Fruit fly (Drosophila melanogaster) whole organism, embryonic: Measurements from ENCODE around the gene CG44037.

Experiments
- ATbp ChIP-seq: fragments of 200-800 bp; sonication (Bioruptor generic); optimal IDR thresholded peaks from 2 replicates; lab custom pipeline; 2017; ENCODE audit warnings: missing biosample characterization, mild to moderate bottlenecking, missing genetic modification characterization, missing genetic modification reagents
- Antp ChIP-seq: fragments of 200-800 bp; sonication (Bioruptor generic); optimal IDR thresholded peaks from 3 replicates; lab custom pipeline; 2016; ENCODE audit warnings: missing biosample characterization, missing genetic modification characterization
- Bgb ChIP-seq: fragments of 200-800 bp; sonication (Bioruptor generic); IDR thresholded peaks from 2 replicates; pipeline ENCODE4 v1.3.6; 2022; ENCODE audit warnings: missing biosample characterization, missing genetic modification characterization; ENCODE audit not compliant: partially characterized antibody
- CG10565 ChIP-seq: fragments of 200-800 bp; sonication (Bioruptor generic); optimal IDR thresholded peaks from 3 replicates; lab custom pipeline; 2016; ENCODE audit warnings: missing biosample characterization, mild to moderate bottlenecking, missing genetic modification characterization
- CG12219 ChIP-seq: fragments of 200-800 bp; sonication (Bioruptor generic); optimal IDR thresholded peaks from 3 replicates; lab custom pipeline; 2018; ENCODE audit warnings: missing biosample characterization, mild to moderate bottlenecking, missing genetic modification characterization
- CG13894 ChIP-seq: fragments of 200-800 bp; sonication (Bioruptor generic); optimal IDR thresholded peaks from 3 replicates; lab custom pipeline; 2018; ENCODE audit warnings: missing biosample characterization, mild to moderate bottlenecking, missing genetic modification characterization, moderate library complexity
- CG14710 ChIP-seq: fragments of 200-800 bp; sonication (Bioruptor generic); optimal IDR thresholded peaks from 3 replicates; lab custom pipeline; 2019; ENCODE audit warnings: missing biosample characterization, mild to moderate bottlenecking, missing genetic modification characterization, moderate library complexity
- CG16815 ChIP-seq: fragments of 200-800 bp; sonication (Bioruptor generic); optimal IDR thresholded peaks from 3 replicates; lab custom pipeline; 2017; ENCODE audit warnings: missing biosample characterization, mild to moderate bottlenecking, missing genetic modification characterization
- CG1792 ChIP-seq: fragments of 200-800 bp; sonication (Bioruptor generic); optimal IDR thresholded peaks from 2 replicates; lab custom pipeline; 2016; ENCODE audit warnings: missing biosample characterization, missing genetic modification characterization
- CG1832 ChIP-seq: fragments of 200-800 bp; sonication (Bioruptor generic); optimal IDR thresholded peaks from 2 replicates; lab custom pipeline; 2017; ENCODE audit warnings: missing biosample characterization, mild to moderate bottlenecking, missing genetic modification characterization, inconsistent platforms
- CG18764 ChIP-seq: fragments of 200-800 bp; sonication (Bioruptor generic); optimal IDR thresholded peaks from 3 replicates; lab custom pipeline; 2016; ENCODE audit warnings: missing biosample characterization, missing genetic modification characterization
- CG2199 ChIP-seq: fragments of 200-800 bp; sonication (Bioruptor generic); IDR thresholded peaks from 3 replicates; pipeline ENCODE4 v1.3.6; 2022; ENCODE audit warnings: missing biosample characterization, missing genetic modification characterization
- CG30020 ChIP-seq: fragments of 200-800 bp; optimal IDR thresholded peaks from 2 replicates; lab custom pipeline; 2019; ENCODE audit warnings: missing biosample characterization, mild to moderate bottlenecking, missing genetic modification characterization, moderate library complexity
- CG34376 ChIP-seq: fragments of 200-800 bp; sonication (Bioruptor generic); optimal IDR thresholded peaks from 2 replicates; lab custom pipeline; 2018; ENCODE audit warnings: missing biosample characterization, mild to moderate bottlenecking, missing genetic modification characterization
- CG3995 ChIP-seq: fragments of 200-800 bp; sonication (Bioruptor generic); optimal IDR thresholded peaks from 3 replicates; lab custom pipeline; 2016; ENCODE audit warnings: missing biosample characterization, missing genetic modification characterization
- CG42726 ChIP-seq: fragments of 200-800 bp; sonication (Bioruptor generic); IDR thresholded peaks from 2 replicates; pipeline ENCODE4 v1.3.6; 2022; ENCODE audit warnings: missing biosample characterization, missing genetic modification characterization; ENCODE audit not compliant: partially characterized antibody
- CG4282 ChIP-seq: fragments of 200-800 bp; sonication (Bioruptor generic); optimal IDR thresholded peaks from 2 replicates; lab custom pipeline; 2016; ENCODE audit warnings: missing biosample characterization, missing genetic modification characterization
- CG6765 ChIP-seq: fragments of 200-800 bp; sonication (Bioruptor generic); optimal IDR thresholded peaks from 3 replicates; lab custom pipeline; 2017; ENCODE audit warnings: missing biosample characterization, mild to moderate bottlenecking, missing genetic modification characterization
- CG7271 ChIP-seq: fragments of 200-800 bp; sonication (Bioruptor generic); optimal IDR thresholded peaks from 2 replicates; lab custom pipeline; 2018; ENCODE audit warnings: missing biosample characterization, mild to moderate bottlenecking, missing genetic modification characterization, moderate library complexity
- CG7839 ChIP-seq: fragments of 200-800 bp; sonication (Bioruptor generic); optimal IDR thresholded peaks from 3 replicates; lab custom pipeline; 2018; ENCODE audit warnings: missing biosample characterization, mild to moderate bottlenecking, missing genetic modification characterization, moderate library complexity
- CG7963 ChIP-seq: fragments of 200-800 bp; sonication (Bioruptor generic); IDR thresholded peaks from 3 replicates; pipeline ENCODE4 v1.3.6; 2022; ENCODE audit warnings: missing biosample characterization, missing genetic modification characterization; ENCODE audit not compliant: partially characterized antibody
- CG8924 ChIP-seq: fragments of 200-800 bp; optimal IDR thresholded peaks from 3 replicates; lab custom pipeline; 2019; ENCODE audit warnings: missing biosample characterization, mild to moderate bottlenecking, missing genetic modification characterization, moderate library complexity
- Fer3 ChIP-seq: fragments of 200-800 bp; sonication (Bioruptor generic); optimal IDR thresholded peaks from 2 replicates; lab custom pipeline; 2018; ENCODE audit warnings: missing biosample characterization, mild to moderate bottlenecking, missing genetic modification characterization, moderate library complexity
- Gug ChIP-seq: fragments of 200-800 bp; sonication (Bioruptor generic); IDR thresholded peaks from 4 replicates; pipeline ENCODE4 v1.3.6; 2022; ENCODE audit warnings: missing biosample characterization, missing genetic modification characterization
- Hr78 ChIP-seq, 2 experiments: fragments of 200-800 bp in 1 of 2; fragments of >200 bp in 1 of 2; sonication (Bioruptor generic) in 1 of 2; optimal IDR thresholded peaks; 2 replicates each; lab custom pipeline; 2017 to 2019; ENCODE audit warnings: missing biosample characterization in 2 of 2, missing genetic modification characterization in 2 of 2, mild to moderate bottlenecking in 1 of 2, moderate library complexity in 1 of 2
- Lim3 ChIP-seq: fragments of 200-800 bp; sonication (Bioruptor generic); IDR thresholded peaks from 2 replicates; pipeline ENCODE4 v1.3.6; 2022; ENCODE audit warnings: missing biosample characterization, missing genetic modification characterization
- Nf-YA ChIP-seq: fragments of 200-800 bp; sonication (Bioruptor generic); IDR thresholded peaks from 2 replicates; pipeline ENCODE4 v1.3.6; 2022; ENCODE audit warnings: missing biosample characterization, missing genetic modification characterization
- Nf-YC ChIP-seq: fragments of 200-800 bp; optimal IDR thresholded peaks from 3 replicates; lab custom pipeline; 2019; ENCODE audit warnings: missing biosample characterization, mild to moderate bottlenecking, missing genetic modification characterization, moderate library complexity
- Ravus ChIP-seq: fragments of 200-800 bp; sonication (Bioruptor generic); IDR thresholded peaks from 2 replicates; pipeline ENCODE4 v1.3.6; 2022; ENCODE audit warnings: missing biosample characterization, missing genetic modification characterization
- Trl ChIP-seq, 3 experiments: fragments of >200 bp in 2 of 3; fragments of 200-800 bp in 1 of 3; sonication (Bioruptor generic) in 1 of 3; optimal IDR thresholded peaks; 2 replicates in 1 of 3; 3 replicates in 2 of 3; lab custom pipeline; 2016 to 2017; ENCODE audit warnings: missing biosample characterization in 1 of 3, missing genetic modification characterization in 1 of 3
- Vsx1 ChIP-seq: fragments of 200-800 bp; sonication (Bioruptor generic); optimal IDR thresholded peaks from 2 replicates; lab custom pipeline; 2017; ENCODE audit warnings: missing biosample characterization, mild to moderate bottlenecking, missing genetic modification characterization, missing genetic modification reagents
- ab ChIP-seq: fragments of 200-800 bp; sonication (Bioruptor generic); optimal IDR thresholded peaks from 2 replicates; lab custom pipeline; 2016; ENCODE audit warnings: missing biosample characterization, missing genetic modification characterization
- cg ChIP-seq: fragments of 200-800 bp; sonication (Bioruptor generic); optimal IDR thresholded peaks from 3 replicates; lab custom pipeline; 2019; ENCODE audit warnings: missing biosample characterization, mild to moderate bottlenecking, missing genetic modification characterization, moderate library complexity
- chinmo ChIP-seq: fragments of 200-800 bp; sonication (Bioruptor generic); IDR thresholded peaks from 4 replicates; pipeline ENCODE4 v1.3.6; 2022; ENCODE audit warnings: missing biosample characterization, missing genetic modification characterization; ENCODE audit not compliant: partially characterized antibody
- chm ChIP-seq: fragments of 200-800 bp; sonication (Bioruptor generic); IDR thresholded peaks from 2 replicates; pipeline ENCODE4 v1.3.6; 2022; ENCODE audit warnings: missing biosample characterization, missing genetic modification characterization
- ci ChIP-seq: fragments of 200-800 bp; sonication (Bioruptor generic); IDR thresholded peaks from 3 replicates; pipeline ENCODE4 v1.3.6; 2022; ENCODE audit warnings: missing biosample characterization, missing genetic modification characterization
- crol ChIP-seq: fragments of 200-800 bp; sonication (Bioruptor generic); IDR thresholded peaks from 2 replicates; pipeline ENCODE4 v1.3.6; 2022; ENCODE audit warnings: missing biosample characterization, missing genetic modification characterization
- crp ChIP-seq, 2 experiments: fragments of 200-800 bp; sonication (Bioruptor generic); optimal IDR thresholded peaks; 2 replicates in 1 of 2; 3 replicates in 1 of 2; lab custom pipeline; 2017; ENCODE audit warnings: missing biosample characterization in 2 of 2, missing genetic modification characterization in 2 of 2, mild to moderate bottlenecking in 1 of 2, moderate library complexity in 1 of 2
- dm ChIP-seq: fragments of 200-800 bp; sonication (Bioruptor generic); optimal IDR thresholded peaks from 3 replicates; lab custom pipeline; 2016; ENCODE audit warnings: missing biosample characterization, missing genetic modification characterization
- esg ChIP-seq: fragments of 200-800 bp; sonication (Bioruptor generic); conservative IDR thresholded peaks from 2 replicates; pipeline ENCODE4 v1.3.6; 2022; ENCODE audit warnings: missing biosample characterization, missing genetic modification characterization
- exex ChIP-seq: fragments of 200-800 bp; sonication (Bioruptor generic); optimal IDR thresholded peaks from 4 replicates; lab custom pipeline; 2018; ENCODE audit warnings: missing biosample characterization, mild to moderate bottlenecking, missing genetic modification characterization, moderate library complexity
- jing ChIP-seq: fragments of 200-800 bp; sonication (Bioruptor generic); optimal IDR thresholded peaks from 2 replicates; lab custom pipeline; 2018; ENCODE audit warnings: missing biosample characterization, mild to moderate bottlenecking, missing genetic modification characterization
- onecut ChIP-seq: fragments of 200-800 bp; sonication (Bioruptor generic); IDR thresholded peaks from 2 replicates; pipeline ENCODE4 v1.3.6; 2022; ENCODE audit warnings: missing biosample characterization, missing genetic modification characterization
- pum ChIP-seq: fragments of 200-800 bp; sonication (Bioruptor generic); optimal IDR thresholded peaks from 2 replicates; lab custom pipeline; 2016; ENCODE audit warnings: missing biosample characterization, missing genetic modification characterization
- sens ChIP-seq: fragments of 200-800 bp; sonication (Bioruptor generic); peaks from one replicate; lab custom pipeline; 2016; ENCODE audit warnings: missing biosample characterization, missing genetic modification characterization
- seq ChIP-seq: fragments of 200-800 bp; sonication (Bioruptor generic); IDR thresholded peaks from 2 replicates; pipeline ENCODE4 v1.3.6; 2022; ENCODE audit warnings: missing biosample characterization, missing genetic modification characterization
- sima ChIP-seq: fragments of 200-800 bp; sonication (Bioruptor generic); optimal IDR thresholded peaks from 2 replicates; lab custom pipeline; 2016; ENCODE audit warnings: missing biosample characterization, missing genetic modification characterization
- tin ChIP-seq: fragments of 200-800 bp; sonication (Bioruptor generic); optimal IDR thresholded peaks from 3 replicates; lab custom pipeline; 2016; ENCODE audit warnings: missing biosample characterization, missing genetic modification characterization
- unpg ChIP-seq: fragments of 200-800 bp; sonication (Bioruptor generic); optimal IDR thresholded peaks from 3 replicates; lab custom pipeline; 2018; ENCODE audit warnings: missing biosample characterization, mild to moderate bottlenecking, missing genetic modification characterization, moderate library complexity

Gene CG44037

dm6 chr3R:12244468-12245060 lies 14.0 kb upstream of the CG44037 start (continued):
- TF ChIP-seq sens (GFP tag; lab: Kevin White, UChicago) (peak; percentile 51), tin (GFP tag; lab: Kevin White, UChicago) (no peak), pum (GFP tag; lab: Kevin White, UChicago) (no peak), Trl (optimal IDR thresholded peaks at IDR 0.05; lab: Kevin White, UChicago) (peak; percentile 59 to 69), Trl (GFP tag; optimal IDR thresholded peaks at IDR 0.05; lab: Kevin White, UChicago) (no peak), CG4282 (GFP tag; lab: Kevin White, UChicago) (no peak), esg (GFP tag; lab: Robert Waterston, UW) (no peak), CG13894 (tag; lab: Kevin White, UChicago) (no peak), chm (GFP tag; lab: Robert Waterston, UW) (peak; percentile 60; the same call in 1 of the 2 replicates), CG6765 (GFP tag; lab: Kevin White, UChicago) (no peak), CG1832 (GFP tag; lab: Kevin White, UChicago) (peak; percentile 78), seq (GFP tag; lab: Robert Waterston, UW) (0 out of 2 replicates have a peak, but pooled peaks have one; percentile 38), crp (GFP tag; optimal IDR thresholded peaks at IDR 0.05; lab: Kevin White, UChicago) (no peak), CG12219 (no peak), CG2199 (peak; percentile 87; the same call in 2 of the 3 replicates), cg (GFP tag; lab: Kevin White, UChicago) (peak; percentile 65), ci (GFP tag; lab: Robert Waterston, UW) (no peak; the same call in 2 of the 3 replicates), CG1792 (GFP tag; lab: Kevin White, UChicago) (no peak), CG34376 (GFP tag; lab: Kevin White, UChicago) (peak; percentile 76), jing (peak; percentile 79), CG7963 (GFP tag; lab: Robert Waterston, UW) (no peak), ab (GFP tag; lab: Kevin White, UChicago) (no peak), crol (peak; percentile 97), CG30020 (tag; lab: Kevin White, UChicago) (no peak), sima (no peak), CG42726 (no peak), CG7839 (tag; lab: Kevin White, UChicago) (no peak), unpg (GFP tag; lab: Kevin White, UChicago) (peak; percentile 12), Ravus (no peak), CG3995 (no peak), Antp (GFP tag; lab: Kevin White, UChicago) (no peak), CG14710 (tag; lab: Kevin White, UChicago) (no peak), CG10565 (GFP tag; lab: Kevin White, UChicago) (no peak), Nf-YA (GFP tag; lab: Robert Waterston, UW) (peak; percentile 91), Gug (no peak), onecut (GFP tag; lab: Robert Waterston, UW) (no peak), Bgb (peak; percentile 64; the same call in 1 of the 2 replicates), chinmo (GFP tag; lab: Robert Waterston, UW) (0 out of 4 replicates have a peak, but pooled peaks have one; percentile 77), Lim3 (GFP tag; lab: Robert Waterston, UW) (no peak), Vsx1 (peak; percentile 2), ATbp (no peak), Fer3 (tag; lab: Kevin White, UChicago) (no peak), Nf-YC (tag; lab: Kevin White, UChicago) (peak; percentile 97), CG8924 (no peak), exex (tag; lab: Kevin White, UChicago) (no peak), Hr78 (GFP tag; optimal IDR thresholded peaks at IDR 0.05; lab: Kevin White, UChicago) (peak in 1 of 2 experiments; percentile 62), CG16815 (no peak), dm (GFP tag; lab: Kevin White, UChicago) (no peak), CG7271 (tag; lab: Kevin White, UChicago) (no peak), CG18764 (GFP tag; lab: Kevin White, UChicago) (no peak)
